Fruit fly (Drosophila melanogaster) whole organism, embryonic: Measurements from ENCODE around the gene IKKbeta.

Experiments
- Awh ChIP-seq: fragments of 200-800 bp; sonication (Bioruptor generic); IDR thresholded peaks from 2 replicates; pipeline ENCODE4, ENCODE4 v1.3.6; 2022; ENCODE audit warnings: missing biosample characterization, missing genetic modification characterization
- CG10565 ChIP-seq: fragments of 200-800 bp; sonication (Bioruptor generic); optimal IDR thresholded peaks from 3 replicates; lab custom pipeline; 2016; ENCODE audit warnings: missing biosample characterization, mild to moderate bottlenecking, missing genetic modification characterization
- CG6175 ChIP-seq: fragments of 200-800 bp; sonication (Bioruptor generic); IDR thresholded peaks from 3 replicates; pipeline ENCODE4 v1.3.6; 2022; ENCODE audit warnings: missing biosample characterization, missing genetic modification characterization
- Hmx ChIP-seq: fragments of 200-800 bp; sonication (Bioruptor generic); optimal IDR thresholded peaks from 2 replicates; lab custom pipeline; 2016; ENCODE audit warnings: missing biosample characterization, missing genetic modification characterization
- Side ChIP-seq: fragments of 200-800 bp; sonication (Bioruptor generic); optimal IDR thresholded peaks from 2 replicates; lab custom pipeline; 2016; ENCODE audit warnings: missing biosample characterization, missing genetic modification characterization
- Sry-δ ChIP-seq: fragments of 200-800 bp; sonication (Bioruptor generic); optimal IDR thresholded peaks from 2 replicates; lab custom pipeline; 2016; ENCODE audit warnings: missing biosample characterization, missing genetic modification characterization
- abd-A ChIP-seq: fragments of 200-800 bp; sonication (Bioruptor generic); optimal IDR thresholded peaks from 3 replicates; lab custom pipeline; 2019; ENCODE audit warnings: missing biosample characterization, mild to moderate bottlenecking, missing genetic modification characterization, moderate library complexity
- bigmax ChIP-seq: fragments of 200-800 bp; sonication (Bioruptor generic); optimal IDR thresholded peaks from 2 replicates; lab custom pipeline; 2018; ENCODE audit warnings: missing biosample characterization, mild to moderate bottlenecking, missing genetic modification characterization
- dysf ChIP-seq: fragments of 200-800 bp; sonication (Bioruptor generic); IDR thresholded peaks from 3 replicates; pipeline ENCODE4 v1.3.6; 2022; ENCODE audit warnings: missing biosample characterization, missing genetic modification characterization
- nau ChIP-seq: fragments of 200-800 bp; sonication (Bioruptor generic); optimal IDR thresholded peaks from 3 replicates; lab custom pipeline; 2017; ENCODE audit warnings: missing biosample characterization, mild to moderate bottlenecking, missing genetic modification characterization, missing genetic modification reagents
- psq ChIP-seq: fragments of 200-800 bp; sonication (Bioruptor generic); optimal IDR thresholded peaks from 2 replicates; lab custom pipeline; 2017; ENCODE audit warnings: missing biosample characterization, missing genetic modification characterization
- ssp ChIP-seq: fragments of 200-800 bp; sonication (Bioruptor generic); IDR thresholded peaks from 2 replicates; pipeline ENCODE4 v1.3.6; 2022; ENCODE audit warnings: missing biosample characterization, missing genetic modification characterization
- stc ChIP-seq: fragments of 200-800 bp; sonication (Bioruptor generic); IDR thresholded peaks from 2 replicates; pipeline ENCODE4 v1.3.6; 2022; ENCODE audit warnings: missing biosample characterization, missing genetic modification characterization
- tgo ChIP-seq: fragments of 200-800 bp; sonication (Bioruptor generic); IDR thresholded peaks from 3 replicates; pipeline ENCODE4 v1.3.6; 2022; ENCODE audit warnings: missing biosample characterization, missing genetic modification characterization

DNA sequence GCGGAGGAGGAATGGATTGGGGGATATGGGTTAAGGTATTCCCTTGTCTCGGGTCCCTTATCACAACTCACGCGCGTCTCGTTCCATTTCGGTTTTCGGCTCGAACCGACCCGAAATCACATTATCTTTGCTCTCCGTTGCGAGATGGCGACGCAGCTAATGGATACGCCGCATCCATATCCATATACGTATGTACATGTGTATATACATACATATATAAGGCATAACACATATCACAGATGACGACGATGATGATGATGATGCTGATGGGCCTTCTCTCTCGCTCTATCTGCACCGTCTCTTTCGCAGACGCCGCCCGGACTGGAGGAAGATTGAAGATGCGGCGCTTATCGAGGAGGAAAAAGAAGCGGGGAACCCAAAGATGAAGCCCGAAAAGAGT is 27.2 kb downstream of the IKKbeta start:
- TF ChIP-seq tgo (GFP tag; lab: Robert Waterston, UW), result no peak
- TF ChIP-seq bigmax, result no peak
- TF ChIP-seq CG6175 (GFP tag; lab: Robert Waterston, UW), result no peak
- TF ChIP-seq CG10565 (GFP tag; lab: Kevin White, UChicago), result no peak
- no peak for TF ChIP-seq dysf (GFP tag; lab: Robert Waterston, UW)
- TF ChIP-seq nau (GFP tag; lab: Kevin White, UChicago), result no peak
- no peak for TF ChIP-seq Side (GFP tag; lab: Kevin White, UChicago)
- TF ChIP-seq Awh, result no peak
- TF ChIP-seq ssp (GFP tag; lab: Robert Waterston, UW), result no peak
- TF ChIP-seq Sry-δ (GFP tag; lab: Kevin White, UChicago), result no peak
- no peak for TF ChIP-seq psq
- no peak for TF ChIP-seq Hmx
- no peak for TF ChIP-seq stc (GFP tag; lab: Robert Waterston, UW)
- no peak for TF ChIP-seq abd-A (tag; lab: Kevin White, UChicago)
